Fruit fly (Drosophila melanogaster): ENCODE results near the gene mura.
A peak's percentile ranks its signal among the peaks of the same experiment; 100 is the strongest.

mura gene

dm6 chr3R:9529913-9530312 is 21.7 kb downstream of the mura start (continued):
- TF ChIP-seq Atf-2 (GFP tag; optimal IDR thresholded peaks at IDR 0.05) (no peak), lab (GFP tag; optimal IDR thresholded peaks at IDR 0.05) (peak; percentile 6), CG17612 (GFP tag; IDR thresholded peaks at IDR 0.05) (no peak), jing (GFP tag; optimal IDR thresholded peaks at IDR 0.05) (no peak), Bdp1 (GFP tag; optimal IDR thresholded peaks at IDR 0.05) (no peak), Taf1 (GFP tag; IDR thresholded peaks at IDR 0.05) (no peak), CG14050 (GFP tag; IDR thresholded peaks at IDR 0.05) (no peak), Dip2 (GFP tag; IDR thresholded peaks at IDR 0.05) (no peak), gem (tag; optimal IDR thresholded peaks at IDR 0.05) (no peak), CG15696 (tag; optimal IDR thresholded peaks at IDR 0.05) (no peak), chif (GFP tag; optimal IDR thresholded peaks at IDR 0.05) (no peak), nerfin-2 (GFP tag; IDR thresholded peaks at IDR 0.05; ENCODE audit: partially characterized antibody) (no peak), CG3995 (GFP tag; optimal IDR thresholded peaks at IDR 0.05) (no peak), CG17361 (GFP tag; IDR thresholded peaks at IDR 0.05) (no peak), Spps (tag; optimal IDR thresholded peaks at IDR 0.05) (peak; percentile 1), cg (GFP tag; optimal IDR thresholded peaks at IDR 0.05) (peak; percentile 15), Drgx (GFP tag; IDR thresholded peaks at IDR 0.05) (no peak), so (GFP tag; IDR thresholded peaks at IDR 0.05) (no peak; the same call in 2 of the 3 replicates), Max (GFP tag; optimal IDR thresholded peaks at IDR 0.05) (no peak), CG11504 (tag; optimal IDR thresholded peaks at IDR 0.05) (no peak), CG8281 (tag; optimal IDR thresholded peaks at IDR 0.05) (no peak), PHDP (tag; optimal IDR thresholded peaks at IDR 0.05) (peak; percentile 1), Ets97D (GFP tag; optimal IDR thresholded peaks at IDR 0.05) (no peak), CG9437 (GFP tag; optimal IDR thresholded peaks at IDR 0.05) (no peak), CG31441 (GFP tag; IDR thresholded peaks at IDR 0.05) (no peak), CG10543 (GFP tag; optimal IDR thresholded peaks at IDR 0.05) (no peak), scrt (GFP tag; optimal IDR thresholded peaks at IDR 0.05) (no peak), sens (GFP tag) (peak; percentile 37), CG8388 (GFP tag; optimal IDR thresholded peaks at IDR 0.05) (no peak), HmgD (GFP tag; optimal IDR thresholded peaks at IDR 0.05) (no peak), amos (GFP tag; IDR thresholded peaks at IDR 0.05; ENCODE audit: partially characterized antibody) (no peak), CG16863 (GFP tag; optimal IDR thresholded peaks at IDR 0.05) (no peak), Dref (GFP tag; IDR thresholded peaks at IDR 0.05) (no peak), CG5953 (GFP tag; IDR thresholded peaks at IDR 0.05) (no peak), CG12071 (GFP tag; optimal IDR thresholded peaks at IDR 0.05) (peak; percentile 55), Ravus (GFP tag; IDR thresholded peaks at IDR 0.05) (no peak), ssp (GFP tag; IDR thresholded peaks at IDR 0.05) (no peak), ERR (GFP tag; optimal IDR thresholded peaks at IDR 0.05) (no peak), Sry-δ (GFP tag; optimal IDR thresholded peaks at IDR 0.05) (no peak), HmgZ (tag; optimal IDR thresholded peaks at IDR 0.05) (no peak), tap (tag; optimal IDR thresholded peaks at IDR 0.05) (no peak), CG31365 (tag; optimal IDR thresholded peaks at IDR 0.05) (no peak), lmd (GFP tag; IDR thresholded peaks at IDR 0.05) (no peak), Mad (GFP tag; optimal IDR thresholded peaks at IDR 0.05) (no peak), Six4 (GFP tag; optimal IDR thresholded peaks at IDR 0.05) (no peak), CG17359 (tag; optimal IDR thresholded peaks at IDR 0.05) (peak; percentile 14), slou (GFP tag; optimal IDR thresholded peaks at IDR 0.05) (no peak), onecut (GFP tag; IDR thresholded peaks at IDR 0.05) (no peak), luna (GFP tag; optimal IDR thresholded peaks at IDR 0.05) (no peak), lola (GFP tag; optimal IDR thresholded peaks at IDR 0.05) (no peak), Fer3 (tag; optimal IDR thresholded peaks at IDR 0.05) (no peak), sd (tag; optimal IDR thresholded peaks at IDR 0.05) (peak; percentile 5)
